Worm (Caenorhabditis elegans) whole organism, midembryonic: Measurements from ENCODE around the gene mlk-1.

Experiments
- T22C8.4 ChIP-seq: fragments of 200-800 bp; sonication (Bioruptor generic); IDR thresholded peaks from 2 replicates; pipeline ENCODE4 v1.3.6; 2022; ENCODE audit warnings: missing genetic modification characterization, missing compliant biosample characterization
- cog-1 ChIP-seq: sonication (generic microtip); optimal IDR thresholded peaks from 2 replicates; lab custom pipeline; 2016; ENCODE audit warnings: missing genetic modification characterization, missing compliant biosample characterization
- flt-1 ChIP-seq: fragments of 200-800 bp; sonication (Bioruptor generic); IDR thresholded peaks from 2 replicates; pipeline ENCODE4 v1.3.6; 2022; ENCODE audit warnings: missing genetic modification characterization, missing compliant biosample characterization
- med-1 ChIP-seq: sonication (generic microtip); optimal IDR thresholded peaks from 2 replicates; lab custom pipeline; 2017; ENCODE audit warnings: missing genetic modification characterization, mild to moderate bottlenecking, missing compliant biosample characterization, antibody characterized with exemption, missing genetic modification reagents; ENCODE audit not compliant: insufficient read depth
- ref-1 ChIP-seq: fragments of 200-800 bp; sonication (Bioruptor generic); conservative IDR thresholded peaks from 2 replicates; pipeline ENCODE4 v1.3.6; 2022; ENCODE audit warnings: missing genetic modification reagents, missing genetic modification characterization, missing compliant biosample characterization
- tab-1 ChIP-seq: fragments of 200-800 bp; sonication (Bioruptor generic); IDR thresholded peaks from 2 replicates; pipeline ENCODE4 v1.3.6; 2022; ENCODE audit warnings: missing genetic modification characterization, missing compliant biosample characterization
- ztf-23 ChIP-seq: fragments of 200-800 bp; sonication (Bioruptor generic); IDR thresholded peaks from 2 replicates; pipeline ENCODE4 v1.3.6; 2022; ENCODE audit warnings: missing genetic modification reagents, missing genetic modification characterization, missing compliant biosample characterization

DNA sequence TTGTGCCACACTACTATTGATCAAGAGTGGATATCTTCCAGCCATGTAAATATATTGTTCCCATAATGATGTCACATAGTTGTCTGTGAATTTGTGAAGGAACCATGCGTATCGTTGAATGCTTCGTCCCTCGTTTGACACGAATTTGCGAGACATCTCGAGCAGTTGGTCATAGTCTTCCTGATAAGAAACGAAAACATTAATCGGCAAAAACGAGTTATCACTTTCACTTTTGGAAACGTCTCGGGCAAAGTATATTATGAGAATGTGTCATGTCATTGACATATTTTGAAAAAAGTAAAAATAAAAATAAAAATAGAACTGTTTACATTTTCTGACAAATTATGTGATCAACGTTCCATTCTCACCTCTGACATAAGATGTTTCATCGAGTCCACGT lies 38.2 kb downstream of the mlk-1 start:
- no peak for TF ChIP-seq med-1
- no peak for TF ChIP-seq cog-1 (tag; lab: Kevin White, UChicago)
- no peak for TF ChIP-seq ref-1 (GFP tag; lab: Robert Waterston, UW)
- no peak for TF ChIP-seq T22C8.4 (GFP tag; lab: Robert Waterston, UW)
- TF ChIP-seq flt-1 = no peak
- no peak for TF ChIP-seq tab-1 (GFP tag; lab: Robert Waterston, UW)
- no peak for TF ChIP-seq ztf-23
